Worm (Caenorhabditis elegans): ENCODE measurements around the gene jmjd-1.1.

ce11 chrII:11844984-11845383 lies 38.6 kb downstream of the jmjd-1.1 start:
- no peak for TF ChIP-seq hmbx-1 (tag; optimal IDR thresholded peaks at IDR 0.05)
- TF ChIP-seq ama-1 (optimal IDR thresholded peaks at IDR 0.05): no peak
- TF ChIP-seq flt-1 (GFP tag; IDR thresholded peaks at IDR 0.05): no peak
- no peak for TF ChIP-seq B0310.2 (tag; optimal IDR thresholded peaks at IDR 0.05)
- TF ChIP-seq sea-1 (GFP tag; conservative IDR thresholded peaks at IDR 0.05): no peak
- TF ChIP-seq tra-4 (tag; optimal IDR thresholded peaks at IDR 0.05): no peak
- no peak for TF ChIP-seq ceh-36 (tag; optimal IDR thresholded peaks at IDR 0.05)
- no peak for TF ChIP-seq scrt-1 (GFP tag; IDR thresholded peaks at IDR 0.05)
